Worm (Caenorhabditis elegans): Measurements from ENCODE around the gene C06C6.9.

- no peak for TF ChIP-seq ref-1 (GFP tag; conservative IDR thresholded peaks at IDR 0.05)
- TF ChIP-seq cog-1 (tag; optimal IDR thresholded peaks at IDR 0.05) = no peak
- no peak for TF ChIP-seq med-1 (GFP tag; optimal IDR thresholded peaks at IDR 0.05; ENCODE audit: insufficient read depth)
Measured at ce11 chrV:16024300-16024699, 27.7 kb upstream of the C06C6.9 start, which contains the start of gene T10C6.6.
